Fruit fly (Drosophila melanogaster): ENCODE results near the gene Frq2.

DNA sequence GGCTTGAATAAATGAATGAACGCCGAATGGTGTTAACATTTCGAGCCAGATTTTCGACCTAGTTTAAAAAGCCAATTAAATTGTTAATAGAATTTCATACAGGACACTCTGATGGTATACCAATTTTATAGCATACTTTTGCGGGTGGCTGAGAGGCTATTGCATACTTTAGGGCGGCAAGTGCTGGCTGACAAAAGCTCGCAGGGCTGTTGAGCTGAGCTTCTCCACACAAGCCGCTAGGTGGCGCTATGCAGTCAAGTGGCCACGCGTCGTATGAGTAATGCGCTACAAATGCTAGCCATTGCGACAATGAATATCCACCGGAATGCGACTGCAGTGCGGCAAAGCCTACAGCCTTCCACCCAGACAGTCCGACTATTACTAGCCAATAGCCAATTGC lies 61.9 kb downstream of the Frq2 start:
- TF ChIP-seq CG8478 (optimal IDR thresholded peaks at IDR 0.05) = no peak
- peak; percentile 94 to 97 for TF ChIP-seq CTCF (optimal IDR thresholded peaks at IDR 0.05)
